Worm (Caenorhabditis elegans): ENCODE results near the gene R07A4.4.

The R07A4.4 gene

DNA sequence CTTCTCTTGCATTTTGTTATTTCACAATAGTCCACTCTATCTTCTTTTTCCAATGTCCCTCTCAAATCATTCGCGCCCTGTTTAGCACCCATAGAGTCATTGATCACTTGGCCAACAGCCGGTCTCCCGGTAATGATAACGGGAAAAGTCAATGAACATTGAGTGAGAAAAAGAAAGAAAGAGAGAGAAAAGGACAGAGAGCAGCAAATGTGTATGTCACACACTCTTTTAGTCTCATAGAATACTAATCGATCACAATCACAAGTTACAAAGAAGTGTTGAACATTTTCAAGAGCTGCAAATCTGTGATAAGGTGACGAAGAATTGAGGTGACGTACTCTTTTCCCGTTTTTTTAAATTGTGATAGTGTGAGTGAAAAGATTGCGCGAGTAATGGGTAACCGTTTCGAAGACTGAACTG, 14.7 kb upstream of the R07A4.4 start (continued):
- TF ChIP-seq zfp-3 (GFP tag; conservative IDR thresholded peaks at IDR 0.05) (no peak), skn-1 (tag; optimal IDR thresholded peaks at IDR 0.05) (no peak), ceh-62 (tag; optimal IDR thresholded peaks at IDR 0.05) (no peak), spr-1 (tag; optimal IDR thresholded peaks at IDR 0.05) (no peak), rbr-2 (tag; optimal IDR thresholded peaks at IDR 0.05) (peak; percentile 13), nhr-102 (tag; optimal IDR thresholded peaks at IDR 0.05) (peak; percentile 48), daf-16 (GFP tag; optimal IDR thresholded peaks at IDR 0.05) (peak; percentile 26 to 47), daf-16 (tag; optimal IDR thresholded peaks at IDR 0.05) (peak; percentile 88), ctbp-1 (GFP tag; IDR thresholded peaks at IDR 0.05) (0 out of 2 replicates have a peak, but pooled peaks have one; percentile 9), lin-1 (GFP tag; IDR thresholded peaks at IDR 0.05) (peak; percentile 60; the same call in 1 of the 2 replicates), mdl-1 (tag; optimal IDR thresholded peaks at IDR 0.05) (peak in 1 of 2 experiments; percentile 69), fos-1 (tag; optimal IDR thresholded peaks at IDR 0.05) (peak; percentile 24), hlh-30 (tag; optimal IDR thresholded peaks at IDR 0.05; ENCODE audit: insufficient read depth) (peak; percentile 90), F37D6.2 (tag; optimal IDR thresholded peaks at IDR 0.05) (no peak), daf-8 (GFP tag; IDR thresholded peaks at IDR 0.05) (no peak), spr-3 (GFP tag; optimal IDR thresholded peaks at IDR 0.05) (no peak), nhr-10 (tag; optimal IDR thresholded peaks at IDR 0.05) (peak; percentile 90), Y75B8A.6 (GFP tag; IDR thresholded peaks at IDR 0.05) (0 out of 2 replicates have a peak, but pooled peaks have one; percentile 6), nhr-28 (tag; optimal IDR thresholded peaks at IDR 0.05) (peak; percentile 92), mxl-3 (GFP tag; optimal IDR thresholded peaks at IDR 0.05) (peak; percentile 71), nhr-77 (tag; optimal IDR thresholded peaks at IDR 0.05) (peak; percentile 90), ceh-44 (GFP tag; IDR thresholded peaks at IDR 0.05) (no peak), T20F7.1 (GFP tag; optimal IDR thresholded peaks at IDR 0.05) (peak; percentile 31), dmd-6 (GFP tag; IDR thresholded peaks at IDR 0.05) (peak; percentile 90), ceh-20 (GFP tag; IDR thresholded peaks at IDR 0.05) (0 out of 2 replicates have a peak, but pooled peaks have one; percentile 38), nhr-111 (GFP tag; optimal IDR thresholded peaks at IDR 0.05) (no peak), dpl-1 (GFP tag; optimal IDR thresholded peaks at IDR 0.05) (no peak), mep-1 (tag; optimal IDR thresholded peaks at IDR 0.05) (peak; percentile 68), nhr-41 (GFP tag; IDR thresholded peaks at IDR 0.05) (no peak), F49E8.2 (tag; optimal IDR thresholded peaks at IDR 0.05; ENCODE audit: borderline replicate concordance) (no peak), lin-13 (GFP tag; optimal IDR thresholded peaks at IDR 0.05) (peak; percentile 36), T26A8.4 (GFP tag; IDR thresholded peaks at IDR 0.05) (peak; percentile 47), pha-4 (GFP tag; IDR thresholded peaks at IDR 0.05) (0 out of 2 replicates have a peak, but pooled peaks have one; percentile 46), pha-4 (tag; optimal IDR thresholded peaks at IDR 0.05) (peak; percentile 45)

- no peak for TF ChIP-seq ztf-7 (tag; optimal IDR thresholded peaks at IDR 0.05)
- TF ChIP-seq aha-1 (tag), result peak; percentile 97
- peak; percentile 46 for TF ChIP-seq T20F7.1 (GFP tag; optimal IDR thresholded peaks at IDR 0.05)
- TF ChIP-seq F37D6.2 (tag; optimal IDR thresholded peaks at IDR 0.05), result peak; percentile 66
- TF ChIP-seq attf-4 (tag; optimal IDR thresholded peaks at IDR 0.05), result no peak
- peak; percentile 70 for TF ChIP-seq pha-4 (GFP tag; IDR thresholded peaks at IDR 0.05)
- TF ChIP-seq pha-4 (tag; optimal IDR thresholded peaks at IDR 0.05), result peak; percentile 78
- peak; percentile 84 for TF ChIP-seq mxl-2 (GFP tag; conservative IDR thresholded peaks at IDR 0.05)
- no peak for TF ChIP-seq Y5F2A.4 (GFP tag; optimal IDR thresholded peaks at IDR 0.05)
- no peak for TF ChIP-seq nhr-25 (tag; optimal IDR thresholded peaks at IDR 0.05; ENCODE audit: borderline replicate concordance, insufficient read depth)
- no peak for TF ChIP-seq fos-1 (tag; optimal IDR thresholded peaks at IDR 0.05)
- TF ChIP-seq ceh-20 (GFP tag; IDR thresholded peaks at IDR 0.05), result peak; percentile 92
- TF ChIP-seq rbr-2 (tag; optimal IDR thresholded peaks at IDR 0.05), result peak; percentile 86
- TF ChIP-seq jun-1 (tag; optimal IDR thresholded peaks at IDR 0.05), result no peak
- TF ChIP-seq dve-1 (tag; optimal IDR thresholded peaks at IDR 0.05; ENCODE audit: insufficient read depth), result peak; percentile 91
- no peak for TF ChIP-seq zfp-2 (tag; optimal IDR thresholded peaks at IDR 0.05)
- TF ChIP-seq lin-29 (GFP tag; IDR thresholded peaks at IDR 0.05), result 0 out of 2 replicates have a peak, but pooled peaks have one; percentile 45
- no peak for TF ChIP-seq zip-11 (GFP tag; IDR thresholded peaks at IDR 0.05)
- TF ChIP-seq daf-12 (tag; optimal IDR thresholded peaks at IDR 0.05), result no peak
- TF ChIP-seq egl-43 (GFP tag; IDR thresholded peaks at IDR 0.05), result 0 out of 2 replicates have a peak, but pooled peaks have one; percentile 51
- peak; percentile 93 for TF ChIP-seq nhr-48 (tag; optimal IDR thresholded peaks at IDR 0.05)
- peak; percentile 70 for TF ChIP-seq nhr-10 (tag; optimal IDR thresholded peaks at IDR 0.05)
- no peak for TF ChIP-seq unc-39 (tag; optimal IDR thresholded peaks at IDR 0.05)
- TF ChIP-seq mxl-3 (GFP tag; optimal IDR thresholded peaks at IDR 0.05), result peak; percentile 73
- TF ChIP-seq nhr-42 (GFP tag; IDR thresholded peaks at IDR 0.05), result no peak
- TF ChIP-seq dmd-6 (GFP tag; IDR thresholded peaks at IDR 0.05), result peak; percentile 93
Measured at ce11 chrX:10770988-10771496, 13.5 kb upstream of the R07A4.4 start.
